Worm (Caenorhabditis elegans) whole organism, L4/young adult: Measurements from ENCODE around the gene F09F9.2.

Source experiments
- W03F9.2 ChIP-seq: fragments of 150-350 bp; optimal IDR thresholded peaks from 2 replicates; lab custom pipeline; 2014; ENCODE audit warnings: missing biosample characterization, missing genetic modification characterization
- dao-5 ChIP-seq: sonication (generic microtip); optimal IDR thresholded peaks from 2 replicates; lab custom pipeline; 2016; ENCODE audit warnings: missing genotype, missing genetic modification characterization, moderate library complexity, missing compliant biosample characterization
- him-1 ChIP-seq: sonication (generic microtip); optimal IDR thresholded peaks from 2 replicates; lab custom pipeline; 2016; ENCODE audit warnings: missing genotype, missing genetic modification reagents, missing genetic modification characterization, missing compliant biosample characterization

ce11 chrX:4079264-4079663, 32.0 kb downstream of the F09F9.2 start, which contains the start of gene T06F4.1:
- no peak for TF ChIP-seq dao-5 (tag; lab: Kevin White, UChicago)
- no peak for TF ChIP-seq W03F9.2 (tag; lab: Kevin White, UChicago)
- TF ChIP-seq him-1 (tag; lab: Kevin White, UChicago) = no peak
